Fruit fly (Drosophila melanogaster): ENCODE results near the gene CG32037.

The CG32037 gene

DNA sequence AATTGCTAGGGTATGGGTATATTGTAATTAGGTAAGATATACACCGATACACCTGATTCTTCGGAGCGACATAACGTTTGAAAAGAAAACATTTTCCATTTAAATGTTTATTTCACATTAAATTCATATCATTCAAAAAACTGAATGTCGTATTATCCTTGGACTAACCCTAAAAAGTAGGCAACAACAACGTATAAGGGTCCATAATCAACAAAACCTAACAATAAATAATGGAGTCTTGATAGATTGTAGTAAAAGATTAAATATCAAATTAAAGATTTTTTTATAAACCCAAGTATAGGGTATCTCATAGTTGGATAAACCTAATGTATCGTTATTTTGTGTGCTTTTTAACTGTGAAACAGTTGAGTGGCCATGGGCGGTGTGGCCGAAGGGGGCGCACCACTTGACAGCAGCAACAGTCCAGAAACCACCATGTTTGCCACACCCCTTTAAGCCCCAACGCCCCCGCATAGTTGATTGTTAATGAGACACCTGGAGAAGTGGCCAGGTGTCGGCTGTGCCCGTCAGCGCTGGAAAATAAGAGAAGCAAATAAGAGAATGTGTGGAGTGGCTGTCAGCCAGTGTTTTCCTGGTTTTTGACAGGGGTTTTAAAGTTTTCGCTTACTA is 23.6 kb downstream of the CG32037 start (continued):
- TF ChIP-seq pzg (GFP tag; optimal IDR thresholded peaks at IDR 0.05) (no peak), Opbp (GFP tag; IDR thresholded peaks at IDR 0.05; ENCODE audit: partially characterized antibody) (no peak), CG13287 (GFP tag; IDR thresholded peaks at IDR 0.05; ENCODE audit: partially characterized antibody) (no peak), fd96Cb (tag; optimal IDR thresholded peaks at IDR 0.05) (peak; percentile 33), Sox102F (GFP tag; optimal IDR thresholded peaks at IDR 0.05) (peak; percentile 50), Bgb (GFP tag; IDR thresholded peaks at IDR 0.05; ENCODE audit: partially characterized antibody) (no peak), grau (tag; optimal IDR thresholded peaks at IDR 0.05) (peak; percentile 34), cwo (GFP tag; optimal IDR thresholded peaks at IDR 0.05) (peak; percentile 47), ind (GFP tag; optimal IDR thresholded peaks at IDR 0.05) (peak; percentile 34), Hr51 (GFP tag; optimal IDR thresholded peaks at IDR 0.05) (peak in 1 of 2 experiments; percentile 24), D19A (tag; optimal IDR thresholded peaks at IDR 0.05) (peak; percentile 74), tup (GFP tag; optimal IDR thresholded peaks at IDR 0.05) (no peak), so (GFP tag; IDR thresholded peaks at IDR 0.05) (no peak), Med (GFP tag) (peak; percentile 76), grn (GFP tag; optimal IDR thresholded peaks at IDR 0.05) (no peak), Adf1 (GFP tag; IDR thresholded peaks at IDR 0.05) (no peak), CG10209 (GFP tag; optimal IDR thresholded peaks at IDR 0.05) (peak; percentile 17), CG31388 (GFP tag; optimal IDR thresholded peaks at IDR 0.05) (no peak), Atf-2 (GFP tag; optimal IDR thresholded peaks at IDR 0.05) (no peak), ken (GFP tag; IDR thresholded peaks at IDR 0.05) (no peak), CG11695 (GFP tag; IDR thresholded peaks at IDR 0.05) (no peak), HLH4C (GFP tag; IDR thresholded peaks at IDR 0.05; ENCODE audit: partially characterized antibody) (no peak), dpn (GFP tag; optimal IDR thresholded peaks at IDR 0.05) (peak; percentile 16 to 33), vvl (GFP tag; IDR thresholded peaks at IDR 0.05) (0 out of 2 replicates have a peak, but pooled peaks have one; percentile 9), knrl (GFP tag; IDR thresholded peaks at IDR 0.05; ENCODE audit: partially characterized antibody) (no peak), gcm2 (GFP tag; optimal IDR thresholded peaks at IDR 0.05) (no peak), Oaz (GFP tag; IDR thresholded peaks at IDR 0.05) (no peak), CG14014 (GFP tag; IDR thresholded peaks at IDR 0.05) (no peak), CG32767 (GFP tag; IDR thresholded peaks at IDR 0.05) (no peak), CG12236 (GFP tag; optimal IDR thresholded peaks at IDR 0.05) (no peak), ato (GFP tag; IDR thresholded peaks at IDR 0.05; ENCODE audit: partially characterized antibody) (no peak), Usf (GFP tag; optimal IDR thresholded peaks at IDR 0.05) (no peak), h (optimal IDR thresholded peaks at IDR 0.05) (no peak), lilli (GFP tag; optimal IDR thresholded peaks at IDR 0.05) (peak; percentile 27), nerfin-2 (GFP tag; IDR thresholded peaks at IDR 0.05; ENCODE audit: partially characterized antibody) (no peak), mam (GFP tag; optimal IDR thresholded peaks at IDR 0.05) (peak; percentile 24), PHDP (tag; optimal IDR thresholded peaks at IDR 0.05) (peak; percentile 30), CG18262 (tag; optimal IDR thresholded peaks at IDR 0.05) (peak; percentile 60), CG7786 (GFP tag; optimal IDR thresholded peaks at IDR 0.05) (peak; percentile 13), salm (tag; optimal IDR thresholded peaks at IDR 0.05) (no peak), dan (GFP tag; IDR thresholded peaks at IDR 0.05) (no peak), Kr (GFP tag; optimal IDR thresholded peaks at IDR 0.05) (no peak), CG9727 (GFP tag; optimal IDR thresholded peaks at IDR 0.05) (peak; percentile 28), org-1 (GFP tag; optimal IDR thresholded peaks at IDR 0.05) (no peak), Myb (GFP tag; optimal IDR thresholded peaks at IDR 0.05) (no peak), repo (GFP tag; optimal IDR thresholded peaks at IDR 0.05) (no peak), CG17361 (GFP tag; IDR thresholded peaks at IDR 0.05) (peak; percentile 60), sug (tag; optimal IDR thresholded peaks at IDR 0.05) (no peak), CG1647 (GFP tag; optimal IDR thresholded peaks at IDR 0.05) (no peak), CG12391 (tag; optimal IDR thresholded peaks at IDR 0.05) (peak; percentile 35)

All from whole organism, embryonic.